Worm (Caenorhabditis elegans) whole organism, late embryonic: ENCODE measurements around the gene doxa-1.

Experiments
- F13H6.1 ChIP-seq: sonication (generic microtip); optimal IDR thresholded peaks from 2 replicates; lab custom pipeline; 2016; ENCODE audit warnings: missing genetic modification characterization, missing compliant biosample characterization
- ama-1 ChIP-seq: fragments of 150-350 bp; optimal IDR thresholded peaks from 2 replicates; lab custom pipeline; 2014
- ceh-30 ChIP-seq: fragments of 150-350 bp; optimal IDR thresholded peaks from 2 replicates; lab custom pipeline; 2014; ENCODE audit warnings: missing biosample characterization, missing genetic modification characterization
- ceh-31 ChIP-seq: sonication (generic microtip); optimal IDR thresholded peaks from 2 replicates; lab custom pipeline; 2016; ENCODE audit warnings: missing genetic modification characterization, missing compliant biosample characterization
- lin-11 ChIP-seq: fragments of 200-800 bp; sonication (Bioruptor generic); optimal IDR thresholded peaks from 2 replicates; lab custom pipeline; 2018; ENCODE audit warnings: mild to moderate bottlenecking, missing genetic modification characterization, missing compliant biosample characterization
- nhr-11 ChIP-seq: fragments of 150-350 bp; optimal IDR thresholded peaks from 2 replicates; lab custom pipeline; 2014; ENCODE audit warnings: missing biosample characterization, missing genetic modification characterization
- sox-4 ChIP-seq: sonication (generic microtip); optimal IDR thresholded peaks from 2 replicates; lab custom pipeline; 2017; ENCODE audit warnings: mild to moderate bottlenecking, missing genetic modification characterization, inconsistent platforms, missing compliant biosample characterization
- syd-9 ChIP-seq: sonication (generic microtip); optimal IDR thresholded peaks from 2 replicates; lab custom pipeline; 2016; ENCODE audit warnings: mild to moderate bottlenecking, missing genetic modification characterization, moderate library complexity, missing compliant biosample characterization

DNA sequence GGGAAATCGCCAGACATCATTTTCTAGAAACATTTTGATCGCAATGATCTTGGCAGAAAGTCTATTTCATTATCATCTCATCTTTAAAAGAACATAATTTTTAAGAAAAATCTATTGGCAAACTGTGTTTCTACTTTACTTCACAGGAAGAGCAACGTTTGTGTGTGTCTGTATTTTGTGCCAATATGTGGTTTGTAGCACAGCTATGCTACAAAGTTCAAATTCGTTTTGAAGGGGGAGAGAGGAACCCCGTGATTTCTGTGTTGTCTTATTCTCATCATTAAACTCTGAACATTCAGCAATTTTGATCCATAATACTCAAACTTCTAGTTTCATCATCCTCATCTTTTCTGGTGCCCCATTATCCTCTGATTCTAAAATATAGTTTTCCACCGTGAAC lies 29.2 kb upstream of the doxa-1 start:
- TF ChIP-seq lin-11 (no peak), sox-4 (tag; lab: Kevin White, UChicago) (no peak), ceh-30 (tag; lab: Kevin White, UChicago) (no peak), ceh-31 (tag; lab: Kevin White, UChicago) (no peak), syd-9 (tag; lab: Kevin White, UChicago) (no peak), ama-1 (lab: Kevin White, UChicago) (no peak), nhr-11 (no peak), F13H6.1 (tag; lab: Kevin White, UChicago) (no peak)
